Worm (Caenorhabditis elegans): ENCODE data around the gene psme-3.

DNA sequence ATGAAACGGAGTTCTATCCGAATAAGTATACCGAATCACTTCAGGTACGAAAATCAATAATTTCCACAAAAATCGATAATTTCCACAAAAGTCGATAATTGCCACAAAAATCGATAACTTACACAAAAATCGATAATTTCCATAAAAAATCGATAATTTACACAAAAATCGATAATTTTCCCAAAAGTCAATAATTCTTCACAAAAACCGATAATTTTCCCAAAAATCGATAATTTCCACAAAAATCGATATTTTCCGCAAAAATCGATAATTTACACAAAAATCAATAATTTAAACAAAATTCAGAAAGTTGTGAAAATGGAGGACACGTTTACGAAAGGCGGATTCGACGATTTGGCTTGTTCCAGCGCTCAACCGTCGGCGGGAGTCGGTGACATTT, 46.9 kb downstream of the psme-3 start:
- no peak for TF ChIP-seq lir-3 (tag; optimal IDR thresholded peaks at IDR 0.05; ENCODE audit: poor library complexity)
- TF ChIP-seq tbx-2 (tag; optimal IDR thresholded peaks at IDR 0.05) = no peak
- no peak for TF ChIP-seq ama-1 (optimal IDR thresholded peaks at IDR 0.05)
- TF ChIP-seq ztf-11 (tag; optimal IDR thresholded peaks at IDR 0.05) = no peak
- TF ChIP-seq lsy-2 (tag; optimal IDR thresholded peaks at IDR 0.05) = no peak
- no peak for TF ChIP-seq fkh-10 (GFP tag; optimal IDR thresholded peaks at IDR 0.05)
- TF ChIP-seq efl-1 (optimal IDR thresholded peaks at IDR 0.05) = no peak
- TF ChIP-seq efl-1 (GFP tag; optimal IDR thresholded peaks at IDR 0.05 in 1 of 2) = no peak
- no peak for TF ChIP-seq zag-1 (tag; optimal IDR thresholded peaks at IDR 0.05)
- no peak for TF ChIP-seq lin-39 (tag; optimal IDR thresholded peaks at IDR 0.05)
- TF ChIP-seq C04F5.9 (tag; optimal IDR thresholded peaks at IDR 0.05) = no peak
- no peak for TF ChIP-seq pqm-1 (tag; optimal IDR thresholded peaks at IDR 0.05)
- no peak for TF ChIP-seq skn-1 (tag; optimal IDR thresholded peaks at IDR 0.05)
- no peak for TF ChIP-seq unc-30 (tag; optimal IDR thresholded peaks at IDR 0.05)
